Fruit fly (Drosophila melanogaster): ENCODE results near the gene ND-ACP.

Gene ND-ACP

DNA sequence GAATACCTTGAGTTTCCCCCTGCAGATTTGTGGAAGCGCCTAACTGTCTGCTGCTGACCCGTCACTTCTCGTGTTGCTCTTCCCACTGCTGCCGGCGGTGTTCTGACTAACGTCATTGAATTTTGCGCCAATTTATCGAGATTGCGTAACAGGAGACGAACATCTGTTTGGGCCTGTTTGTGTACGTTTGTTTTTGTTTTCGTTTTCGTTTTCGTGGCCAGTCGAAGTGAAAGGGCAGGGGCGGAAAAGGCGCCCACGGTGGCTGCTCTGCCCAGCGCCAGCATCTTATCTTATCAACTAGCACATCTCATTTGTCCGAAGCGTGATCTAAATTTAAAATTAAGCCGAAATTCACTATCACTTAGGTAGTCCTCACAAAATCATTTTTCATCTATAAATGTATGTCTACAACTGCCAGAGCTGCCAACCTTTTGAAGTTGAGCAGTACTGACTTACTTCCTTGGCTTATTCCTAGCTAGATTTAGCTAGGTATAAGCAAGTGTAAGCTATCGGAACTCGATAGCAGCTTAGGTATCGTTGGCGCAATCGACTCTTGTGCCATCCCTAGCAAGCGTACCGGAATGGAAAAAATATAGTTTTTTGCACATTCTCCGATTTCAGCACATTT lies 22.6 kb upstream of the ND-ACP start, which contains the start of the genes Ctr9 and Nt5a (continued):
- peak; percentile 88 for TF ChIP-seq NFAT (GFP tag; IDR thresholded peaks at IDR 0.05)
- peak; percentile 52 for TF ChIP-seq CG8924 (tag; optimal IDR thresholded peaks at IDR 0.05)
- TF ChIP-seq CG14014 (GFP tag; IDR thresholded peaks at IDR 0.05): no peak
- TF ChIP-seq Dad (GFP tag; optimal IDR thresholded peaks at IDR 0.05): peak; percentile 23
- peak; percentile 71 for TF ChIP-seq Scr (GFP tag; IDR thresholded peaks at IDR 0.05; ENCODE audit: partially characterized antibody)
- peak; percentile 31 for TF ChIP-seq CG17359 (tag; optimal IDR thresholded peaks at IDR 0.05)
- TF ChIP-seq CG10462 (GFP tag; optimal IDR thresholded peaks at IDR 0.05): no peak
- peak; percentile 66 for TF ChIP-seq pho (GFP tag; optimal IDR thresholded peaks at IDR 0.05)
- TF ChIP-seq BEAF-32 (GFP tag; optimal IDR thresholded peaks at IDR 0.05): peak; percentile 79
- peak; percentile 68 for TF ChIP-seq inv (GFP tag; IDR thresholded peaks at IDR 0.05; ENCODE audit: partially characterized antibody)
- peak; percentile 40 for TF ChIP-seq repo (GFP tag; optimal IDR thresholded peaks at IDR 0.05)
- peak; percentile 99 for TF ChIP-seq trem (tag; optimal IDR thresholded peaks at IDR 0.05)
- no peak for TF ChIP-seq gem (tag; optimal IDR thresholded peaks at IDR 0.05)
- TF ChIP-seq Mad (GFP tag; optimal IDR thresholded peaks at IDR 0.05): peak; percentile 38
- peak; percentile 45 for TF ChIP-seq Meics (GFP tag; optimal IDR thresholded peaks at IDR 0.05)
- TF ChIP-seq Ets97D (GFP tag; optimal IDR thresholded peaks at IDR 0.05): peak; percentile 86
- TF ChIP-seq CG3407 (GFP tag; optimal IDR thresholded peaks at IDR 0.05): no peak
- TF ChIP-seq klu (GFP tag; IDR thresholded peaks at IDR 0.05): no peak
- peak; percentile 53 for TF ChIP-seq CG17912 (GFP tag; optimal IDR thresholded peaks at IDR 0.05)
- peak; percentile 65 for TF ChIP-seq CG32532 (GFP tag; IDR thresholded peaks at IDR 0.05)
- TF ChIP-seq CG12769 (tag; optimal IDR thresholded peaks at IDR 0.05): peak; percentile 82
- peak; percentile 51 for TF ChIP-seq gcm2 (GFP tag; optimal IDR thresholded peaks at IDR 0.05)
- no peak for TF ChIP-seq gcm (GFP tag; optimal IDR thresholded peaks at IDR 0.05)
- no peak for TF ChIP-seq ewg (GFP tag; optimal IDR thresholded peaks at IDR 0.05)
- no peak for TF ChIP-seq CG11085 (GFP tag; IDR thresholded peaks at IDR 0.05)
- TF ChIP-seq dpn (GFP tag; optimal IDR thresholded peaks at IDR 0.05): peak; percentile 55 to 72
- 0 out of 2 replicates have a peak, but pooled peaks have one; percentile 36 for TF ChIP-seq CG32767 (GFP tag; IDR thresholded peaks at IDR 0.05)
- peak; percentile 53 to 100 for TF ChIP-seq Pdp1 (GFP tag; optimal IDR thresholded peaks at IDR 0.05)
- TF ChIP-seq Hr39 (optimal IDR thresholded peaks at IDR 0.05): no peak
- TF ChIP-seq gsb-n (tag; optimal IDR thresholded peaks at IDR 0.05): no peak
- no peak for TF ChIP-seq CG31388 (GFP tag; optimal IDR thresholded peaks at IDR 0.05)
- peak; percentile 36 for TF ChIP-seq kay (GFP tag; optimal IDR thresholded peaks at IDR 0.05)
- no peak for TF ChIP-seq sqz (GFP tag; optimal IDR thresholded peaks at IDR 0.05)
- TF ChIP-seq CG4404 (GFP tag; IDR thresholded peaks at IDR 0.05): no peak
- peak; percentile 87 for TF ChIP-seq gro (GFP tag; optimal IDR thresholded peaks at IDR 0.05)
- no peak for TF ChIP-seq chm (GFP tag; IDR thresholded peaks at IDR 0.05)
- TF ChIP-seq unpg (GFP tag; optimal IDR thresholded peaks at IDR 0.05): no peak
- TF ChIP-seq CG1233 (GFP tag; optimal IDR thresholded peaks at IDR 0.05): no peak
- TF ChIP-seq CG4617 (GFP tag; optimal IDR thresholded peaks at IDR 0.05; ENCODE audit: borderline replicate concordance): peak; percentile 98
- TF ChIP-seq E2f2 (GFP tag; IDR thresholded peaks at IDR 0.05): peak; percentile 53
- TF ChIP-seq CHES-1-like (GFP tag; optimal IDR thresholded peaks at IDR 0.05): peak; percentile 56
- TF ChIP-seq insv (GFP tag; optimal IDR thresholded peaks at IDR 0.05): peak in 1 of 2 experiments; percentile 71
- TF ChIP-seq unc-4 (GFP tag; IDR thresholded peaks at IDR 0.05; ENCODE audit: partially characterized antibody): peak; percentile 85
- peak; percentile 44 for TF ChIP-seq CG9876 (GFP tag; optimal IDR thresholded peaks at IDR 0.05)
- TF ChIP-seq Sry-β (GFP tag; optimal IDR thresholded peaks at IDR 0.05): peak; percentile 96
- peak; percentile 94 for TF ChIP-seq CG15514 (GFP tag; optimal IDR thresholded peaks at IDR 0.05)
- peak; percentile 48 for TF ChIP-seq CrebB (tag; optimal IDR thresholded peaks at IDR 0.05)
- no peak for TF ChIP-seq Xrp1 (GFP tag; IDR thresholded peaks at IDR 0.05)
- TF ChIP-seq ranshi (GFP tag; IDR thresholded peaks at IDR 0.05): peak; percentile 46; the same call in 1 of the 2 replicates
- peak; percentile 8 for TF ChIP-seq HHEX (GFP tag; optimal IDR thresholded peaks at IDR 0.05)
